Worm (Caenorhabditis elegans) whole organism, mixed stage, embryonic: ENCODE measurements around the gene F25E2.2.

ENCODE experiments used
- M03D4.4 ChIP-seq: sonication (generic microtip); optimal IDR thresholded peaks from 2 replicates; lab custom pipeline; 2017; ENCODE audit warnings: mild to moderate bottlenecking, missing genetic modification characterization, missing compliant biosample characterization
- bed-3 ChIP-seq: fragments of 200-800 bp; sonication (Bioruptor generic); optimal IDR thresholded peaks from 3 replicates; lab custom pipeline; 2018; ENCODE audit warnings: mild to moderate bottlenecking, missing genetic modification characterization, moderate library complexity, missing compliant biosample characterization
- blmp-1 ChIP-seq: fragments of 150-350 bp; optimal IDR thresholded peaks from 2 replicates; lab custom pipeline; 2014; ENCODE audit warnings: missing biosample characterization, missing genetic modification characterization
- ceh-39 ChIP-seq: fragments of 150-350 bp; optimal IDR thresholded peaks from 2 replicates; lab custom pipeline; 2014; ENCODE audit warnings: missing biosample characterization, missing genetic modification characterization
- ceh-43 ChIP-seq: fragments of 200-800 bp; sonication (Bioruptor generic); optimal IDR thresholded peaks from 2 replicates; lab custom pipeline; 2018; ENCODE audit warnings: mild to moderate bottlenecking, missing genetic modification characterization, moderate library complexity, missing compliant biosample characterization
- ceh-83 ChIP-seq: fragments of 200-800 bp; sonication (Bioruptor generic); optimal IDR thresholded peaks from 2 replicates; lab custom pipeline; 2018; ENCODE audit warnings: mild to moderate bottlenecking, missing genetic modification characterization, missing compliant biosample characterization
- ces-1 ChIP-seq: fragments of 150-350 bp; optimal IDR thresholded peaks from 2 replicates; lab custom pipeline; 2014; ENCODE audit warnings: missing biosample characterization, missing genetic modification reagents, missing genetic modification characterization
- cnd-1 ChIP-seq: fragments of 200-800 bp; sonication (Bioruptor generic); optimal IDR thresholded peaks from 2 replicates; lab custom pipeline; 2018; ENCODE audit warnings: mild to moderate bottlenecking, missing genetic modification characterization, missing compliant biosample characterization
- drap-1 ChIP-seq: fragments of 200-800 bp; sonication (Bioruptor generic); optimal IDR thresholded peaks from 3 replicates; lab custom pipeline; 2018; ENCODE audit warnings: mild to moderate bottlenecking, missing genetic modification characterization, missing compliant biosample characterization
- elt-1 ChIP-seq: sonication (generic microtip); optimal IDR thresholded peaks from 2 replicates; lab custom pipeline; 2017; ENCODE audit warnings: missing genetic modification characterization, mild to moderate bottlenecking, missing compliant biosample characterization, antibody characterized with exemption, moderate library complexity, borderline replicate concordance; ENCODE audit not compliant: insufficient read depth
- elt-3 ChIP-seq: fragments of 150-350 bp; optimal IDR thresholded peaks from 2 replicates; lab custom pipeline; 2014; ENCODE audit warnings: missing biosample characterization, missing genetic modification characterization
- flh-1 ChIP-seq: fragments of 200-800 bp; sonication (Bioruptor generic); optimal IDR thresholded peaks from 2 replicates; lab custom pipeline; 2018; ENCODE audit warnings: mild to moderate bottlenecking, missing genetic modification characterization, moderate library complexity, missing compliant biosample characterization
- ham-2 ChIP-seq: fragments of 200-800 bp; sonication (Bioruptor generic); optimal IDR thresholded peaks from 2 replicates; lab custom pipeline; 2018; ENCODE audit warnings: mild to moderate bottlenecking, missing genetic modification characterization, missing compliant biosample characterization
- hlh-1 ChIP-seq: fragments of 150-350 bp; optimal IDR thresholded peaks from 2 replicates; lab custom pipeline; 2014; ENCODE audit warnings: missing biosample characterization, missing genetic modification reagents, missing genetic modification characterization
- lin-13 ChIP-seq: fragments of 150-350 bp; optimal IDR thresholded peaks from 2 replicates; lab custom pipeline; 2014; ENCODE audit warnings: missing biosample characterization, missing genetic modification characterization
- lin-32 ChIP-seq: fragments of 200-800 bp; sonication (Bioruptor generic); optimal IDR thresholded peaks from 2 replicates; lab custom pipeline; 2018; ENCODE audit warnings: mild to moderate bottlenecking, missing genetic modification characterization, missing compliant biosample characterization
- lsy-2 ChIP-seq: fragments of 150-350 bp; optimal IDR thresholded peaks from 2 replicates; lab custom pipeline; 2014; ENCODE audit warnings: missing biosample characterization, missing genetic modification characterization
- mab-5 ChIP-seq: fragments of 150-350 bp; optimal IDR thresholded peaks from 2 replicates; lab custom pipeline; 2014; ENCODE audit warnings: missing biosample characterization, missing genetic modification characterization
- mep-1 ChIP-seq: fragments of 150-350 bp; optimal IDR thresholded peaks from 2 replicates; lab custom pipeline; 2017; ENCODE audit warnings: missing biosample characterization, missing genetic modification reagents, missing genetic modification characterization, inconsistent platforms
- mls-2 ChIP-seq: sonication (generic microtip); optimal IDR thresholded peaks from 2 replicates; lab custom pipeline; 2016; ENCODE audit warnings: mild to moderate bottlenecking, missing genetic modification characterization, moderate library complexity, missing compliant biosample characterization
- nhr-12 ChIP-seq: fragments of 150-350 bp; optimal IDR thresholded peaks from 2 replicates; lab custom pipeline; 2014; ENCODE audit warnings: missing biosample characterization, missing genetic modification characterization
- nhr-2 ChIP-seq: fragments of 150-350 bp; optimal IDR thresholded peaks from 2 replicates; lab custom pipeline; 2014; ENCODE audit warnings: missing biosample characterization, missing genetic modification characterization
- nhr-237 ChIP-seq: fragments of 150-350 bp; optimal IDR thresholded peaks from 2 replicates; lab custom pipeline; 2014; ENCODE audit warnings: missing biosample characterization, missing genetic modification characterization
- nhr-28 ChIP-seq: fragments of 150-350 bp; optimal IDR thresholded peaks from 2 replicates; lab custom pipeline; 2014; ENCODE audit warnings: missing biosample characterization, missing genetic modification characterization
- nhr-76 ChIP-seq: sonication (generic microtip); optimal IDR thresholded peaks from 2 replicates; lab custom pipeline; 2017; ENCODE audit warnings: missing biosample characterization, missing genetic modification characterization
- pha-4 ChIP-seq: fragments of 150-350 bp; optimal IDR thresholded peaks from 2 replicates; lab custom pipeline; 2018; ENCODE audit warnings: missing biosample characterization, missing genetic modification reagents, missing genetic modification characterization
- sem-2 ChIP-seq: fragments of 200-800 bp; sonication (Bioruptor generic); optimal IDR thresholded peaks from 2 replicates; lab custom pipeline; 2018; ENCODE audit warnings: mild to moderate bottlenecking, missing genetic modification characterization, missing compliant biosample characterization
- snpc-4 ChIP-seq: fragments of 150-350 bp; optimal IDR thresholded peaks from 2 replicates; lab custom pipeline; 2014; ENCODE audit warnings: missing biosample characterization, missing genetic modification characterization
- sptf-1 ChIP-seq: sonication (generic microtip); optimal IDR thresholded peaks from 2 replicates; lab custom pipeline; 2017; ENCODE audit warnings: mild to moderate bottlenecking, missing genetic modification characterization, moderate library complexity, missing compliant biosample characterization
- tbx-8 ChIP-seq: fragments of 200-800 bp; sonication (Bioruptor generic); optimal IDR thresholded peaks from 2 replicates; lab custom pipeline; 2018; ENCODE audit warnings: mild to moderate bottlenecking, missing genetic modification characterization, moderate library complexity, missing compliant biosample characterization
- unc-120 ChIP-seq: sonication (generic microtip); optimal IDR thresholded peaks from 2 replicates; lab custom pipeline; 2017; ENCODE audit warnings: missing genetic modification characterization, missing compliant biosample characterization; ENCODE audit not compliant: poor library complexity, severe bottlenecking
- unc-39 ChIP-seq: fragments of 150-350 bp; optimal IDR thresholded peaks from 2 replicates; lab custom pipeline; 2014; ENCODE audit warnings: missing biosample characterization, missing genetic modification characterization
- unc-62 ChIP-seq: fragments of 150-350 bp; optimal IDR thresholded peaks from 2 replicates; lab custom pipeline; 2014; ENCODE audit warnings: missing biosample characterization, missing genetic modification reagents, missing genetic modification characterization
- zip-8 ChIP-seq: fragments of 150-350 bp; optimal IDR thresholded peaks from 2 replicates; lab custom pipeline; 2014; ENCODE audit warnings: missing biosample characterization, missing genetic modification characterization
- ztf-11 ChIP-seq: fragments of 150-350 bp; optimal IDR thresholded peaks from 2 replicates; lab custom pipeline; 2014; ENCODE audit warnings: missing biosample characterization, missing genetic modification characterization

The F25E2.2 gene

ce11 chrX:769550-769949 lies 41.0 kb downstream of the F25E2.2 start:
- TF ChIP-seq ceh-43 (GFP tag; lab: Kevin White, UChicago): no peak
- TF ChIP-seq nhr-28: no peak
- no peak for TF ChIP-seq hlh-1 (tag; lab: Kevin White, UChicago)
- TF ChIP-seq elt-1: no peak
- TF ChIP-seq sptf-1 (tag; lab: Kevin White, UChicago): no peak
- no peak for TF ChIP-seq ces-1 (GFP tag; lab: Kevin White, UChicago)
- TF ChIP-seq sem-2 (GFP tag; lab: Kevin White, UChicago): no peak
- no peak for TF ChIP-seq unc-39 (tag; lab: Kevin White, UChicago)
- no peak for TF ChIP-seq ham-2 (GFP tag; lab: Kevin White, UChicago)
- TF ChIP-seq ceh-39: no peak
- no peak for TF ChIP-seq lin-32 (GFP tag; lab: Kevin White, UChicago)
- TF ChIP-seq mab-5: no peak
- TF ChIP-seq unc-62: no peak
- no peak for TF ChIP-seq drap-1 (GFP tag; lab: Kevin White, UChicago)
- TF ChIP-seq snpc-4 (tag; lab: Kevin White, UChicago): no peak
- no peak for TF ChIP-seq nhr-237 (tag; lab: Kevin White, UChicago)

ce11 chrX:768061-768646 lies 42.4 kb downstream of the F25E2.2 start, which contains the start of the genes trap-2 and ile-2:
Gene trap-2, minus strand, starts transcription at chrX:768069.
Gene ile-2, plus strand, starts transcription at chrX:768596.
- peak; percentile 88 for TF ChIP-seq mep-1 (tag; lab: Kevin White, UChicago)
- TF ChIP-seq ces-1 (GFP tag; lab: Kevin White, UChicago): peak; percentile 57
- peak; percentile 31 for TF ChIP-seq M03D4.4
- TF ChIP-seq hlh-1 (tag; lab: Kevin White, UChicago): peak; percentile 69
- peak; percentile 52 for TF ChIP-seq cnd-1
- TF ChIP-seq lsy-2 (tag; lab: Kevin White, UChicago): peak; percentile 96
- peak; percentile 71 for TF ChIP-seq ham-2 (GFP tag; lab: Kevin White, UChicago)
- TF ChIP-seq nhr-76 (tag; lab: Kevin White, UChicago): no peak
- no peak for TF ChIP-seq flh-1 (GFP tag; lab: Kevin White, UChicago)
- no peak for TF ChIP-seq zip-8
- TF ChIP-seq tbx-8 (GFP tag; lab: Kevin White, UChicago): no peak
- peak; percentile 72 for TF ChIP-seq sptf-1 (tag; lab: Kevin White, UChicago)
- TF ChIP-seq mab-5: no peak
- TF ChIP-seq unc-62: peak; percentile 65
- TF ChIP-seq unc-120 (tag; lab: Kevin White, UChicago): peak; percentile 80
- no peak for TF ChIP-seq elt-3 (tag; lab: Kevin White, UChicago)
- TF ChIP-seq elt-1: peak; percentile 52
- peak; percentile 96 for TF ChIP-seq pha-4
- no peak for TF ChIP-seq snpc-4 (tag; lab: Kevin White, UChicago)
- TF ChIP-seq unc-39 (tag; lab: Kevin White, UChicago): no peak
- no peak for TF ChIP-seq ceh-43 (GFP tag; lab: Kevin White, UChicago)
- peak; percentile 34 for TF ChIP-seq ztf-11 (tag; lab: Kevin White, UChicago)
- TF ChIP-seq nhr-237 (tag; lab: Kevin White, UChicago): peak; percentile 58
- peak; percentile 75 for TF ChIP-seq drap-1 (GFP tag; lab: Kevin White, UChicago)
- TF ChIP-seq nhr-28: no peak
- TF ChIP-seq nhr-12 (tag; lab: Kevin White, UChicago): peak; percentile 51
- peak; percentile 87 for TF ChIP-seq lin-13
- no peak for TF ChIP-seq sem-2 (GFP tag; lab: Kevin White, UChicago)
- TF ChIP-seq bed-3 (GFP tag; lab: Kevin White, UChicago): no peak
- peak; percentile 70 for TF ChIP-seq mls-2 (tag; lab: Kevin White, UChicago)
- no peak for TF ChIP-seq blmp-1 (tag; lab: Kevin White, UChicago)
- TF ChIP-seq ceh-39: peak; percentile 63
- peak; percentile 15 for TF ChIP-seq nhr-2
- no peak for TF ChIP-seq ceh-83
- TF ChIP-seq lin-32 (GFP tag; lab: Kevin White, UChicago): peak; percentile 38

ce11 chrX:763452-763851 lies 47.1 kb downstream of the F25E2.2 start, which contains the start of gene dyf-11:
Gene dyf-11, plus strand, starts transcription at chrX:763752.
- TF ChIP-seq hlh-1 (tag; lab: Kevin White, UChicago) (no peak), mls-2 (tag; lab: Kevin White, UChicago) (no peak), sem-2 (GFP tag; lab: Kevin White, UChicago) (no peak), lin-32 (GFP tag; lab: Kevin White, UChicago) (no peak)
